Worm (Caenorhabditis elegans) whole organism, young adult: ENCODE data around the gene wrt-3.

Experiments
- B0261.1 ChIP-seq: sonication (generic microtip); optimal IDR thresholded peaks from 2 replicates; lab custom pipeline; 2016; ENCODE audit warnings: mild to moderate bottlenecking, missing genetic modification characterization, moderate library complexity, missing compliant biosample characterization
- B0336.3 ChIP-seq: fragments of 200-800 bp; sonication (Bioruptor generic); IDR thresholded peaks from 2 replicates; pipeline ENCODE4 v1.3.6; 2022; ENCODE audit warnings: missing genetic modification characterization, missing compliant biosample characterization
- C06A6.2 ChIP-seq: fragments of 200-800 bp; sonication (Bioruptor generic); conservative IDR thresholded peaks from 2 replicates; pipeline ENCODE4 v1.3.6; 2022; ENCODE audit warnings: missing genetic modification characterization, missing compliant biosample characterization
- C17E4.6 ChIP-seq: fragments of 200-800 bp; sonication (Bioruptor generic); IDR thresholded peaks from 2 replicates; pipeline ENCODE4 v1.3.6; 2022; ENCODE audit warnings: missing genetic modification reagents, missing genetic modification characterization, missing compliant biosample characterization
- F10E7.11 ChIP-seq: sonication (generic microtip); optimal IDR thresholded peaks from 2 replicates; lab custom pipeline; 2017; ENCODE audit warnings: mild to moderate bottlenecking, missing genetic modification characterization, moderate library complexity, missing compliant biosample characterization
- F23B12.7 ChIP-seq: sonication (generic microtip); optimal IDR thresholded peaks from 2 replicates; lab custom pipeline; 2017; ENCODE audit warnings: missing genetic modification characterization, mild to moderate bottlenecking, missing compliant biosample characterization, antibody characterized with exemption, moderate library complexity; ENCODE audit not compliant: insufficient read depth
- K12H6.12 ChIP-seq: fragments of 200-800 bp; sonication (Bioruptor generic); optimal IDR thresholded peaks from 2 replicates; lab custom pipeline; 2018; ENCODE audit warnings: mild to moderate bottlenecking, missing genetic modification characterization, missing compliant biosample characterization
- T26A5.8 ChIP-seq: sonication (generic microtip); optimal IDR thresholded peaks from 2 replicates; lab custom pipeline; 2016; ENCODE audit warnings: missing genetic modification characterization, missing compliant biosample characterization
- Y53F4B.3 ChIP-seq: fragments of 200-800 bp; sonication (Bioruptor generic); IDR thresholded peaks from 2 replicates; pipeline ENCODE4 v1.3.6; 2022; ENCODE audit warnings: missing genetic modification reagents, missing genetic modification characterization, missing compliant biosample characterization
- Y53G8AR.9 ChIP-seq: fragments of 200-800 bp; sonication (Bioruptor generic); conservative IDR thresholded peaks from 2 replicates; pipeline ENCODE4 v1.3.6; 2022; ENCODE audit warnings: missing genetic modification reagents, missing genetic modification characterization, missing compliant biosample characterization
- Y95B8A.8 ChIP-seq: fragments of 200-800 bp; sonication (Bioruptor generic); IDR thresholded peaks from 2 replicates; pipeline ENCODE4 v1.3.6; 2022; ENCODE audit warnings: missing genetic modification reagents, missing genetic modification characterization, missing compliant biosample characterization
- ama-1 ChIP-seq, 3 experiments: fragments of 150-350 bp in 1 of 3; sonication (generic microtip) in 2 of 3; optimal IDR thresholded peaks; 2 replicates each; lab custom pipeline; 2014 to 2018; ENCODE audit warnings: missing biosample characterization in 2 of 3, missing genetic modification characterization in 2 of 3, missing genetic modification reagents in 2 of 3
- atf-7 ChIP-seq: sonication (generic microtip); optimal IDR thresholded peaks from 2 replicates; lab custom pipeline; 2017; ENCODE audit warnings: mild to moderate bottlenecking, missing genetic modification characterization, missing compliant biosample characterization
- athp-1 ChIP-seq: sonication (generic microtip); optimal IDR thresholded peaks from 2 replicates; lab custom pipeline; 2017; ENCODE audit warnings: mild to moderate bottlenecking, missing genetic modification characterization, missing compliant biosample characterization
- attf-5 ChIP-seq: fragments of 200-800 bp; sonication (Bioruptor generic); optimal IDR thresholded peaks from 2 replicates; lab custom pipeline; 2018; ENCODE audit warnings: mild to moderate bottlenecking, missing genetic modification characterization, missing compliant biosample characterization
- attf-6 ChIP-seq: fragments of 200-800 bp; sonication (Bioruptor generic); IDR thresholded peaks from 2 replicates; pipeline ENCODE4 v1.3.6; 2022; ENCODE audit warnings: missing genetic modification reagents, missing genetic modification characterization, missing compliant biosample characterization
- ceh-27 ChIP-seq: fragments of 200-800 bp; sonication (Bioruptor generic); optimal IDR thresholded peaks from 2 replicates; lab custom pipeline; 2018; ENCODE audit warnings: mild to moderate bottlenecking, missing genetic modification characterization, moderate library complexity, missing compliant biosample characterization
- ceh-40 ChIP-seq: fragments of 200-800 bp; sonication (Bioruptor generic); IDR thresholded peaks from 2 replicates; pipeline ENCODE4 v1.3.6; 2022; ENCODE audit warnings: missing genetic modification characterization, missing compliant biosample characterization
- chd-7 ChIP-seq: sonication (generic microtip); optimal IDR thresholded peaks from 2 replicates; lab custom pipeline; 2016; ENCODE audit warnings: mild to moderate bottlenecking, missing genetic modification characterization, moderate library complexity, missing compliant biosample characterization
- die-1 ChIP-seq: sonication (generic microtip); optimal IDR thresholded peaks from 2 replicates; lab custom pipeline; 2016; ENCODE audit warnings: missing genotype, mild to moderate bottlenecking, missing genetic modification characterization, missing compliant biosample characterization
- dpff-1 ChIP-seq: sonication (generic microtip); optimal IDR thresholded peaks from 2 replicates; lab custom pipeline; 2017; ENCODE audit warnings: mild to moderate bottlenecking, missing genetic modification characterization, missing compliant biosample characterization
- egrh-3 ChIP-seq: fragments of 200-800 bp; sonication (Bioruptor generic); IDR thresholded peaks from 2 replicates; pipeline ENCODE4 v1.3.6; 2022; ENCODE audit warnings: missing genetic modification reagents, missing genetic modification characterization, missing compliant biosample characterization
- hsf-1 ChIP-seq: fragments of 200-800 bp; sonication (Bioruptor generic); IDR thresholded peaks from 2 replicates; pipeline ENCODE4 v1.3.6; 2022; ENCODE audit warnings: missing genetic modification reagents, missing genetic modification characterization, missing compliant biosample characterization
- let-607 ChIP-seq, 2 experiments: fragments of 200-800 bp in 1 of 2; sonication (Bioruptor generic) in 1 of 2; sonication (generic microtip) in 1 of 2; optimal IDR thresholded peaks; 2 replicates each; lab custom pipeline; 2016 to 2018; ENCODE audit warnings: mild to moderate bottlenecking in 2 of 2, missing compliant biosample characterization in 2 of 2, missing genetic modification characterization in 2 of 2, moderate library complexity in 2 of 2, missing genotype in 1 of 2
- lin-35 ChIP-seq, 3 experiments: fragments of 150-350 bp in 2 of 3; sonication (generic microtip) in 1 of 3; optimal IDR thresholded peaks; 2 replicates each; lab custom pipeline; 2014 to 2018; ENCODE audit warnings: missing biosample characterization in 3 of 3, missing genetic modification characterization in 3 of 3, missing genetic modification reagents in 3 of 3
- lsl-1 ChIP-seq: fragments of 200-800 bp; sonication (Bioruptor generic); optimal IDR thresholded peaks from 2 replicates; lab custom pipeline; 2018; ENCODE audit warnings: mild to moderate bottlenecking, missing genetic modification characterization, moderate library complexity, missing compliant biosample characterization
- lsy-27 ChIP-seq: sonication (generic microtip); optimal IDR thresholded peaks from 2 replicates; lab custom pipeline; 2017; ENCODE audit warnings: missing genetic modification characterization, mild to moderate bottlenecking, missing compliant biosample characterization, antibody characterized with exemption, missing genotype, borderline replicate concordance; ENCODE audit not compliant: insufficient read depth
- madf-3 ChIP-seq: fragments of 200-800 bp; sonication (Bioruptor generic); IDR thresholded peaks from 2 replicates; pipeline ENCODE4 v1.3.6; 2022; ENCODE audit warnings: missing genetic modification reagents, missing genetic modification characterization, missing compliant biosample characterization
- mcd-1 ChIP-seq: fragments of 200-800 bp; sonication (Bioruptor generic); IDR thresholded peaks from 2 replicates; pipeline ENCODE4 v1.3.6; 2022; ENCODE audit warnings: missing genetic modification reagents, missing genetic modification characterization, missing compliant biosample characterization
- mes-4 ChIP-seq: sonication (generic microtip); optimal IDR thresholded peaks from 2 replicates; lab custom pipeline; 2016; ENCODE audit warnings: missing genotype, missing genetic modification characterization, missing compliant biosample characterization
- mxl-1 ChIP-seq: sonication (generic microtip); optimal IDR thresholded peaks from 2 replicates; lab custom pipeline; 2016; ENCODE audit warnings: missing genetic modification characterization, missing compliant biosample characterization
- nfya-2 ChIP-seq: fragments of 200-800 bp; sonication (Bioruptor generic); IDR thresholded peaks from 2 replicates; pipeline ENCODE4 v1.3.6; 2022; ENCODE audit warnings: missing genetic modification reagents, missing genetic modification characterization, missing compliant biosample characterization
- nhr-179 ChIP-seq: sonication (generic microtip); optimal IDR thresholded peaks from 2 replicates; lab custom pipeline; 2016; ENCODE audit warnings: mild to moderate bottlenecking, missing genetic modification characterization, missing compliant biosample characterization
- pha-4 ChIP-seq: fragments of 150-350 bp; sonication (generic microtip); optimal IDR thresholded peaks from 2 replicates; lab custom pipeline; 2014; ENCODE audit warnings: missing biosample characterization, missing genetic modification reagents, missing genetic modification characterization
- rcor-1 ChIP-seq: fragments of 200-800 bp; sonication (Bioruptor generic); IDR thresholded peaks from 2 replicates; pipeline ENCODE4 v1.3.6; 2022; ENCODE audit warnings: missing genetic modification reagents, missing genetic modification characterization, missing compliant biosample characterization
- rec-8 ChIP-seq, 2 experiments: sonication (generic microtip); optimal IDR thresholded peaks; 2 replicates each; lab custom pipeline; 2016; ENCODE audit warnings: mild to moderate bottlenecking in 2 of 2, missing genetic modification characterization in 2 of 2, missing genetic modification reagents in 2 of 2, missing genotype in 2 of 2, missing biosample characterization in 1 of 2, missing compliant biosample characterization in 1 of 2, moderate library complexity in 1 of 2
- repo-1 ChIP-seq: sonication (generic microtip); optimal IDR thresholded peaks from 2 replicates; lab custom pipeline; 2017; ENCODE audit warnings: mild to moderate bottlenecking, missing genetic modification characterization, missing compliant biosample characterization
- rpc-1 ChIP-seq, 2 experiments: fragments of 150-350 bp in 1 of 2; sonication (generic microtip) in 1 of 2; optimal IDR thresholded peaks; 2 replicates each; lab custom pipeline; 2014 to 2018; ENCODE audit warnings: missing biosample characterization in 1 of 2, missing genetic modification characterization in 1 of 2, missing genetic modification reagents in 1 of 2, missing genotype in 1 of 2
- sea-2 ChIP-seq: fragments of 200-800 bp; sonication (Bioruptor generic); IDR thresholded peaks from 2 replicates; pipeline ENCODE4 v1.3.6; 2022; ENCODE audit warnings: missing genetic modification characterization, missing compliant biosample characterization
- snpc-3.4 ChIP-seq: sonication (generic microtip); optimal IDR thresholded peaks from 2 replicates; lab custom pipeline; 2017; ENCODE audit warnings: missing genetic modification characterization, mild to moderate bottlenecking, missing compliant biosample characterization, antibody characterized with exemption, moderate library complexity, missing genotype, missing genetic modification reagents
- somi-1 ChIP-seq: fragments of 200-800 bp; sonication (Bioruptor generic); optimal IDR thresholded peaks from 2 replicates; lab custom pipeline; 2018; ENCODE audit warnings: mild to moderate bottlenecking, missing genetic modification characterization, missing compliant biosample characterization
- tbp1 ChIP-seq: fragments of 200-800 bp; sonication (Bioruptor generic); optimal IDR thresholded peaks from 2 replicates; lab custom pipeline; 2018; ENCODE audit warnings: mild to moderate bottlenecking, missing genetic modification characterization, missing compliant biosample characterization
- tbx-9 ChIP-seq: sonication (generic microtip); optimal IDR thresholded peaks from 2 replicates; lab custom pipeline; 2016; ENCODE audit warnings: borderline replicate concordance, missing genetic modification characterization, inconsistent platforms, missing compliant biosample characterization
- unc-62 ChIP-seq: fragments of 150-350 bp; optimal IDR thresholded peaks from 2 replicates; lab custom pipeline; 2014; ENCODE audit warnings: missing biosample characterization, missing genetic modification reagents, missing genetic modification characterization
- ztf-22 ChIP-seq: fragments of 200-800 bp; sonication (Bioruptor generic); optimal IDR thresholded peaks from 2 replicates; lab custom pipeline; 2018; ENCODE audit warnings: mild to moderate bottlenecking, missing genetic modification characterization, moderate library complexity, missing compliant biosample characterization
- ztf-26 ChIP-seq: sonication (generic microtip); optimal IDR thresholded peaks from 2 replicates; lab custom pipeline; 2017; ENCODE audit warnings: missing genetic modification characterization, missing compliant biosample characterization

The wrt-3 gene

ce11 chrIV:9443940-9444339 is 33.3 kb downstream of the wrt-3 start, which contains the start of gene F38E11.9:
F38E11.9 (minus strand) TSS chrIV:9444040.
- no peak for TF ChIP-seq Y95B8A.8 (GFP tag; lab: Robert Waterston, UW)
- TF ChIP-seq attf-6 (GFP tag; lab: Robert Waterston, UW): no peak
- TF ChIP-seq attf-5 (GFP tag; lab: Kevin White, UChicago): no peak
- no peak for TF ChIP-seq somi-1 (GFP tag; lab: Kevin White, UChicago)
- no peak for TF ChIP-seq ztf-22 (GFP tag; lab: Kevin White, UChicago)
- no peak for TF ChIP-seq atf-7
- no peak for TF ChIP-seq tbx-9

- TF ChIP-seq sea-2 (GFP tag; lab: Robert Waterston, UW) (no peak), dpff-1 (tag; lab: Kevin White, UChicago) (no peak), K12H6.12 (no peak), lin-35 (GFP tag; optimal IDR thresholded peaks at IDR 0.05; lab: Kevin White, UChicago) (no peak), lsl-1 (GFP tag; lab: Kevin White, UChicago) (no peak), F23B12.7 (no peak), unc-62 (GFP tag; lab: Kevin White, UChicago) (peak; percentile 11), athp-1 (tag; lab: Kevin White, UChicago) (peak; percentile 30), ceh-40 (GFP tag; lab: Robert Waterston, UW) (no peak), repo-1 (tag; lab: Kevin White, UChicago) (peak; percentile 41), ama-1 (optimal IDR thresholded peaks at IDR 0.05; lab: Kevin White, UChicago) (peak; percentile 6), ama-1 (GFP tag; optimal IDR thresholded peaks at IDR 0.05; lab: Kevin White, UChicago) (no peak), madf-3 (GFP tag; lab: Robert Waterston, UW) (0 out of 2 replicates have a peak, but pooled peaks have one; percentile 21), tbp1 (GFP tag; lab: Kevin White, UChicago) (peak; percentile 49), egrh-3 (GFP tag; lab: Robert Waterston, UW) (no peak), rec-8 (tag; optimal IDR thresholded peaks at IDR 0.05; lab: Kevin White, UChicago) (no peak), nfya-2 (GFP tag; lab: Robert Waterston, UW) (no peak), die-1 (tag; lab: Kevin White, UChicago) (peak; percentile 34), ceh-27 (GFP tag; lab: Kevin White, UChicago) (no peak), F10E7.11 (tag; lab: Kevin White, UChicago) (no peak), mes-4 (tag; lab: Kevin White, UChicago) (no peak), B0261.1 (tag; lab: Kevin White, UChicago) (no peak), Y53G8AR.9 (GFP tag; lab: Robert Waterston, UW) (no peak), let-607 (tag; optimal IDR thresholded peaks at IDR 0.05; lab: Kevin White, UChicago) (peak; percentile 64 to 86), attf-5 (GFP tag; lab: Kevin White, UChicago) (peak; percentile 39), rpc-1 (optimal IDR thresholded peaks at IDR 0.05; lab: Kevin White, UChicago) (no peak), rpc-1 (tag; optimal IDR thresholded peaks at IDR 0.05; lab: Kevin White, UChicago) (no peak), rcor-1 (GFP tag; lab: Robert Waterston, UW) (no peak), mxl-1 (tag; lab: Kevin White, UChicago) (no peak), pha-4 (peak; percentile 84), C06A6.2 (GFP tag; lab: Robert Waterston, UW) (peak; percentile 38; the same call in 1 of the 2 replicates), ztf-22 (GFP tag; lab: Kevin White, UChicago) (peak; percentile 47), Y53F4B.3 (GFP tag; lab: Robert Waterston, UW) (no peak), lsy-27 (no peak), mcd-1 (GFP tag; lab: Robert Waterston, UW) (0 out of 2 replicates have a peak, but pooled peaks have one; percentile 17), C17E4.6 (no peak), snpc-3.4 (peak; percentile 30), T26A5.8 (tag; lab: Kevin White, UChicago) (no peak), nhr-179 (tag; lab: Kevin White, UChicago) (no peak), ztf-26 (tag; lab: Kevin White, UChicago) (peak; percentile 81), B0336.3 (GFP tag; lab: Robert Waterston, UW) (peak; percentile 68), chd-7 (tag; lab: Kevin White, UChicago) (peak; percentile 46), hsf-1 (GFP tag; lab: Robert Waterston, UW) (peak; percentile 59; the same call in 1 of the 2 replicates)
Observed at ce11 chrIV:9442106-9442532, 35.1 kb downstream of the wrt-3 start.
